Fruit fly (Drosophila melanogaster): ENCODE measurements around the gene CG9525.
A peak's percentile ranks its signal among the peaks of the same experiment; 100 is the strongest.

Gene CG9525

DNA sequence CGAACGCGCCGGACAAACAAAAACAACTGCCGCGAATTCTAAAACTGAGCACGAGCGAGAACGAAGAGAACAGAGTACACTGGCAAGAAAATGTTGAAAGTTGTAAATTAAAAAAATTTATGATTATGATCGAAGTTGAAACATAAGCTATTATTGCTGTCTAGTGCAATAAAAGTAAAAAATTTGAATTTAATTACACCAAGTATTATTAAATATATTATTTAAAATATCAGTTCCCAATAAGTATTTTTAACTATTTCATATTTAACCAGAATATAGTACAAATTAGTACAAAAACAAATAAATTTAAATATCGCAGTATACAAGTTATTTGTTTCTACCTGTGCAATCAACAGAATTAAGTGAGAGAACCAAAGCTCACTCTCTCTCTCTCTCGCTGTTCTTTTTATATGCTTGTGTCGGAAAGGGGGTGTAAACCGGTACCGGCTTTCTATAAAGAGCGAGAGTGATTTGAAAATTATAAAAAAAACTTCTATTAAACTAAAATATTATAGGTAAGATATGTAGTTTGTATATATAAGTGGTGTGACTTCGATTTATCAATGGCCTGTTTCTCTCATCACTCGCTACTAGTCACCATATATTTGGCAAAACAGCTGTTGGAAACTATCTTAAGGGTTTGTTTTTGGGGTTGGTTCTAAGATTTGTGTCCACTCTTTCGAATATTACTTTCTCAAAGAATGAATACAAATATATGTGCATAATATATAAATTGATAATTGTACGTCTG lies 10.8 kb downstream of the CG9525 start, which contains the start of gene C1GalTA (continued):
- peak in 1 of 2 experiments; percentile 51 for TF ChIP-seq tll (GFP tag; optimal IDR thresholded peaks at IDR 0.05)
- peak; percentile 100 for TF ChIP-seq nmo (GFP tag; optimal IDR thresholded peaks at IDR 0.05)
- peak; percentile 98 for TF ChIP-seq oc (tag; optimal IDR thresholded peaks at IDR 0.05)
- no peak for TF ChIP-seq NC2α (GFP tag; optimal IDR thresholded peaks at IDR 0.05)
- peak; percentile 62 for TF ChIP-seq mirr (GFP tag; optimal IDR thresholded peaks at IDR 0.05)
- TF ChIP-seq fru (optimal IDR thresholded peaks at IDR 0.05): no peak
- TF ChIP-seq maf-S (GFP tag; optimal IDR thresholded peaks at IDR 0.05): peak; percentile 21
- peak; percentile 64; the same call in 1 of the 2 replicates for TF ChIP-seq dati (GFP tag; IDR thresholded peaks at IDR 0.05)
- TF ChIP-seq Oli (tag; optimal IDR thresholded peaks at IDR 0.05): peak; percentile 98
- TF ChIP-seq Hr78 (GFP tag; optimal IDR thresholded peaks at IDR 0.05): peak in 1 of 2 experiments; percentile 94
- peak; percentile 73 to 99 for TF ChIP-seq Hr51 (GFP tag; optimal IDR thresholded peaks at IDR 0.05)
- peak; percentile 100 for TF ChIP-seq CG8924 (tag; optimal IDR thresholded peaks at IDR 0.05)
- peak; percentile 92 for TF ChIP-seq chm (GFP tag; IDR thresholded peaks at IDR 0.05)
- peak; percentile 98 for TF ChIP-seq Blimp-1 (GFP tag; optimal IDR thresholded peaks at IDR 0.05)
- peak; percentile 92 for TF ChIP-seq abd-A (tag; optimal IDR thresholded peaks at IDR 0.05)
- no peak for TF ChIP-seq CG14860 (GFP tag; IDR thresholded peaks at IDR 0.05; ENCODE audit: partially characterized antibody)
- TF ChIP-seq D19B (GFP tag; optimal IDR thresholded peaks at IDR 0.05): peak; percentile 88
- peak; percentile 80 for TF ChIP-seq ken (GFP tag; IDR thresholded peaks at IDR 0.05)
- peak; percentile 95 for TF ChIP-seq CG1529 (GFP tag; optimal IDR thresholded peaks at IDR 0.05)
- TF ChIP-seq ems (GFP tag; optimal IDR thresholded peaks at IDR 0.05): peak; percentile 64
- TF ChIP-seq Hmx (GFP tag; optimal IDR thresholded peaks at IDR 0.05): no peak
- peak; percentile 85 for TF ChIP-seq Taf1 (GFP tag; IDR thresholded peaks at IDR 0.05)
- no peak for TF ChIP-seq CG14965 (GFP tag; optimal IDR thresholded peaks at IDR 0.05; ENCODE audit: borderline replicate concordance)
- TF ChIP-seq croc (GFP tag; conservative IDR thresholded peaks at IDR 0.05): peak; percentile 96
- peak; percentile 98 for TF ChIP-seq tap (tag; optimal IDR thresholded peaks at IDR 0.05)
- peak; percentile 91 for TF ChIP-seq cato (GFP tag; optimal IDR thresholded peaks at IDR 0.05; ENCODE audit: borderline replicate concordance)
- TF ChIP-seq hth (optimal IDR thresholded peaks at IDR 0.05): no peak
- TF ChIP-seq CG12219 (GFP tag; optimal IDR thresholded peaks at IDR 0.05): peak; percentile 86
- peak; percentile 99 for TF ChIP-seq dmrt99B (tag; optimal IDR thresholded peaks at IDR 0.05)
- TF ChIP-seq org-1 (GFP tag; optimal IDR thresholded peaks at IDR 0.05): peak; percentile 95
- TF ChIP-seq gsb (GFP tag; IDR thresholded peaks at IDR 0.05): peak; percentile 93
- TF ChIP-seq CG14667 (GFP tag; IDR thresholded peaks at IDR 0.05): peak; percentile 94; the same call in 1 of the 2 replicates
- peak; percentile 78 for TF ChIP-seq schlank (tag; optimal IDR thresholded peaks at IDR 0.05)
- TF ChIP-seq tgo (GFP tag; IDR thresholded peaks at IDR 0.05): peak; percentile 98
- TF ChIP-seq bsh (GFP tag; optimal IDR thresholded peaks at IDR 0.05): peak; percentile 93 to 99
- TF ChIP-seq CG12299 (tag; optimal IDR thresholded peaks at IDR 0.05): peak; percentile 98
- TF ChIP-seq ham (GFP tag; IDR thresholded peaks at IDR 0.05): peak; percentile 86
- no peak for TF ChIP-seq chinmo (GFP tag; IDR thresholded peaks at IDR 0.05; ENCODE audit: partially characterized antibody)
- peak; percentile 84 for TF ChIP-seq CG3726 (GFP tag; IDR thresholded peaks at IDR 0.05)
- no peak for TF ChIP-seq crc (GFP tag; optimal IDR thresholded peaks at IDR 0.05)
- TF ChIP-seq CG31365 (tag; optimal IDR thresholded peaks at IDR 0.05): peak; percentile 57
- TF ChIP-seq CG16813 (GFP tag; IDR thresholded peaks at IDR 0.05; ENCODE audit: partially characterized antibody): no peak
- TF ChIP-seq danr (GFP tag; IDR thresholded peaks at IDR 0.05): peak; percentile 85
- TF ChIP-seq CG6272 (GFP tag; IDR thresholded peaks at IDR 0.05): peak; percentile 84
- peak; percentile 100 for TF ChIP-seq CoRest (tag; optimal IDR thresholded peaks at IDR 0.05)
- no peak for TF ChIP-seq hbn (GFP tag; IDR thresholded peaks at IDR 0.05; ENCODE audit: partially characterized antibody)
- peak; percentile 99 for TF ChIP-seq CG18599 (GFP tag; optimal IDR thresholded peaks at IDR 0.05)
- TF ChIP-seq CG32772 (GFP tag; IDR thresholded peaks at IDR 0.05): peak; percentile 94

All from whole organism, embryonic.